Fruit fly (Drosophila melanogaster): ENCODE measurements around the gene CG33181.

The CG33181 gene

dm6 chrX:8542728-8543127 lies 53.6 kb downstream of the CG33181 start:
- TF ChIP-seq CG9948 (tag; optimal IDR thresholded peaks at IDR 0.05) (peak; percentile 8), D1 (tag; optimal IDR thresholded peaks at IDR 0.05) (no peak), CG17806 (tag; optimal IDR thresholded peaks at IDR 0.05) (peak; percentile 11), CG8159 (tag; optimal IDR thresholded peaks at IDR 0.05) (peak; percentile 11)

dm6 chrX:8554303-8554702 lies 65.2 kb downstream of the CG33181 start:
- TF ChIP-seq Ets98B (GFP tag; IDR thresholded peaks at IDR 0.05) (no peak), D1 (tag; optimal IDR thresholded peaks at IDR 0.05) (no peak), Snoo (tag; optimal IDR thresholded peaks at IDR 0.05) (no peak), CG12605 (GFP tag; IDR thresholded peaks at IDR 0.05) (no peak), Pif1A (GFP tag; optimal IDR thresholded peaks at IDR 0.05) (no peak), CG4496 (GFP tag; IDR thresholded peaks at IDR 0.05) (no peak), EcR (GFP tag; optimal IDR thresholded peaks at IDR 0.05) (no peak), CG8301 (tag; optimal IDR thresholded peaks at IDR 0.05) (no peak), rn (GFP tag; IDR thresholded peaks at IDR 0.05) (no peak), CG13204 (GFP tag; optimal IDR thresholded peaks at IDR 0.05) (no peak), Pif1B (GFP tag; optimal IDR thresholded peaks at IDR 0.05) (no peak), CG15710 (tag; optimal IDR thresholded peaks at IDR 0.05) (no peak), gl (tag; optimal IDR thresholded peaks at IDR 0.05) (no peak), CG34367 (tag; optimal IDR thresholded peaks at IDR 0.05) (no peak), CG9948 (tag; optimal IDR thresholded peaks at IDR 0.05) (no peak), CG14655 (GFP tag; optimal IDR thresholded peaks at IDR 0.05) (no peak), CG17806 (tag; optimal IDR thresholded peaks at IDR 0.05) (no peak), fd96Ca (GFP tag; IDR thresholded peaks at IDR 0.05) (no peak)

DNA sequence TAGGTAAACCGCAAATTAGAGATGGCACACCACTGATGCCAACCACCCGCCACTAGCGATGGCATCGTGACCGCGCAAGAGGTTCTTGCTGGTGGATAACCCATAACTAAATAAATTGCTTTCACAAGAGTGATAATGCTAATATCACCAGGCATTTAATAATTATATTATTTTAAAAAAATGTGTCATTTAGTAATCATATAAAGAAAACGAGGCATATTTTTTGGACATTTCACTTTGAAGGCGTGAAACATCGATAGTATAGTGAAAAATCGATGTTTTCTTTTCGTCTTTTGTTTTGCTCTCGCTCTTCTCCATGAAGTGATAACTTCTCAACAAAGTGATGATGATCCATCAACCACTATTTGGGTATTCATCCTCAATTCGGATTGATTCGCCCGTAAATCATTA lies 69.6 kb downstream of the CG33181 start, which contains the start of gene IntS4:
Gene IntS4 (minus strand): TSS at position 20 of the 411 bp plus-strand sequence.
- peak; percentile 19 for TF ChIP-seq CG9948 (tag; optimal IDR thresholded peaks at IDR 0.05)
- TF ChIP-seq CG8301 (tag; optimal IDR thresholded peaks at IDR 0.05) = no peak
- peak; percentile 73 for TF ChIP-seq EcR (GFP tag; optimal IDR thresholded peaks at IDR 0.05)
- TF ChIP-seq Ets98B (GFP tag; IDR thresholded peaks at IDR 0.05) = peak; percentile 60
- no peak for TF ChIP-seq gl (tag; optimal IDR thresholded peaks at IDR 0.05)
- no peak for TF ChIP-seq CG34367 (tag; optimal IDR thresholded peaks at IDR 0.05)
- TF ChIP-seq CG15710 (tag; optimal IDR thresholded peaks at IDR 0.05) = peak; percentile 59
- peak; percentile 29 for TF ChIP-seq CG17806 (tag; optimal IDR thresholded peaks at IDR 0.05)
- peak; percentile 50 for TF ChIP-seq Pif1B (GFP tag; optimal IDR thresholded peaks at IDR 0.05)

- TF ChIP-seq Pif1B (GFP tag; optimal IDR thresholded peaks at IDR 0.05) = peak; percentile 37
- no peak for TF ChIP-seq fd96Ca (GFP tag; IDR thresholded peaks at IDR 0.05)
- TF ChIP-seq CG8159 (tag; optimal IDR thresholded peaks at IDR 0.05) = peak; percentile 18
These were observed 71.2 kb downstream of the CG33181 start, which contains the start of the genes CG12112 and Trf4-1 for dm6 chrX:8560087-8560999. Gene CG12112 (minus strand): TSS chrX:8560192. Gene Trf4-1 (plus strand): TSS chrX:8560322.

- no peak for TF ChIP-seq gl (tag; optimal IDR thresholded peaks at IDR 0.05)
- no peak for TF ChIP-seq EcR (GFP tag; optimal IDR thresholded peaks at IDR 0.05)
- no peak for TF ChIP-seq CG9948 (tag; optimal IDR thresholded peaks at IDR 0.05)
- TF ChIP-seq CG13204 (GFP tag; optimal IDR thresholded peaks at IDR 0.05) = no peak
- TF ChIP-seq CG8159 (tag; optimal IDR thresholded peaks at IDR 0.05) = peak; percentile 33
- TF ChIP-seq rn (GFP tag; IDR thresholded peaks at IDR 0.05) = no peak
- TF ChIP-seq Ets98B (GFP tag; IDR thresholded peaks at IDR 0.05) = peak; percentile 57; the same call in 1 of the 2 replicates
- TF ChIP-seq CG8301 (tag; optimal IDR thresholded peaks at IDR 0.05) = no peak
- TF ChIP-seq CG12605 (GFP tag; IDR thresholded peaks at IDR 0.05) = peak; percentile 67; the same call in 1 of the 2 replicates
- TF ChIP-seq CG15710 (tag; optimal IDR thresholded peaks at IDR 0.05) = no peak
- no peak for TF ChIP-seq CG17806 (tag; optimal IDR thresholded peaks at IDR 0.05)
- no peak for TF ChIP-seq D1 (tag; optimal IDR thresholded peaks at IDR 0.05)
- peak; percentile 41; the same call in 2 of the 3 replicates for TF ChIP-seq fd96Ca (GFP tag; IDR thresholded peaks at IDR 0.05)
- TF ChIP-seq CG32121 (GFP tag; IDR thresholded peaks at IDR 0.05) = peak; percentile 65
- TF ChIP-seq CG34367 (tag; optimal IDR thresholded peaks at IDR 0.05) = no peak
- TF ChIP-seq CG4496 (GFP tag; IDR thresholded peaks at IDR 0.05) = peak; percentile 64; the same call in 2 of the 3 replicates
- TF ChIP-seq CG14655 (GFP tag; optimal IDR thresholded peaks at IDR 0.05) = no peak
- TF ChIP-seq Pif1B (GFP tag; optimal IDR thresholded peaks at IDR 0.05) = peak; percentile 32
- TF ChIP-seq Snoo (tag; optimal IDR thresholded peaks at IDR 0.05) = peak; percentile 27
- TF ChIP-seq CG10348 (GFP tag; IDR thresholded peaks at IDR 0.05) = no peak
- TF ChIP-seq Pif1A (GFP tag; optimal IDR thresholded peaks at IDR 0.05) = no peak
These were observed 72.6 kb downstream of the CG33181 start for dm6 chrX:8561404-8562397.
